Worm (Caenorhabditis elegans): Measurements from ENCODE around the gene Y42A5A.1.

- TF ChIP-seq lir-3 (tag; optimal IDR thresholded peaks at IDR 0.05; ENCODE audit: poor library complexity): no peak
- no peak for TF ChIP-seq ceh-82 (tag; optimal IDR thresholded peaks at IDR 0.05)
- TF ChIP-seq nhr-11 (tag; optimal IDR thresholded peaks at IDR 0.05): no peak
- TF ChIP-seq ztf-11 (tag; optimal IDR thresholded peaks at IDR 0.05): no peak
Observed at ce11 chrV:11140326-11140725, 52.6 kb downstream of the Y42A5A.1 start.
